Fruit fly (Drosophila melanogaster) whole organism, embryonic: ENCODE measurements around the gene CG15024.
A peak's percentile ranks its signal among the peaks of the same experiment; 100 is the strongest.

Source experiments
- Atf-2 ChIP-seq: fragments of 200-800 bp; sonication (Bioruptor generic); optimal IDR thresholded peaks from 2 replicates; lab custom pipeline; 2016; ENCODE audit warnings: missing biosample characterization, missing genetic modification characterization
- BtbVII ChIP-seq: fragments of 200-800 bp; sonication (Bioruptor generic); optimal IDR thresholded peaks from 3 replicates; lab custom pipeline; 2017; ENCODE audit warnings: missing biosample characterization, mild to moderate bottlenecking, missing genetic modification characterization
- CG12299 ChIP-seq: fragments of 200-800 bp; sonication (Bioruptor generic); optimal IDR thresholded peaks from 2 replicates; lab custom pipeline; 2018; ENCODE audit warnings: missing biosample characterization, mild to moderate bottlenecking, missing genetic modification characterization
- CG13624 ChIP-seq: fragments of 200-800 bp; sonication (Bioruptor generic); optimal IDR thresholded peaks from 2 replicates; lab custom pipeline; 2016; ENCODE audit warnings: missing biosample characterization, missing genetic modification characterization
- CG15514 ChIP-seq: fragments of 200-800 bp; sonication (Bioruptor generic); optimal IDR thresholded peaks from 3 replicates; lab custom pipeline; 2017; ENCODE audit warnings: missing biosample characterization, missing genetic modification characterization, mild to moderate bottlenecking, moderate library complexity, missing genetic modification reagents
- CG17361 ChIP-seq: fragments of 200-800 bp; sonication (Bioruptor generic); IDR thresholded peaks from 3 replicates; pipeline ENCODE4 v1.3.6; 2022; ENCODE audit warnings: missing biosample characterization, missing genetic modification characterization
- CG2129 ChIP-seq: fragments of 200-800 bp; sonication (Bioruptor generic); IDR thresholded peaks from 2 replicates; pipeline ENCODE4 v1.3.6; 2022; ENCODE audit warnings: missing biosample characterization, missing genetic modification characterization; ENCODE audit not compliant: partially characterized antibody
- CG2678 ChIP-seq: fragments of 200-800 bp; sonication (Bioruptor generic); optimal IDR thresholded peaks from 3 replicates; lab custom pipeline; 2019; ENCODE audit warnings: missing biosample characterization, mild to moderate bottlenecking, missing genetic modification characterization, moderate library complexity
- CG30431 ChIP-seq: fragments of 200-800 bp; sonication (Bioruptor generic); optimal IDR thresholded peaks from 2 replicates; lab custom pipeline; 2017; ENCODE audit warnings: missing biosample characterization, missing genetic modification characterization
- CG32532 ChIP-seq: fragments of 200-800 bp; sonication (Bioruptor generic); IDR thresholded peaks from 2 replicates; pipeline ENCODE4 v1.3.6; 2022; ENCODE audit warnings: missing biosample characterization, missing genetic modification characterization
- CG3281 ChIP-seq: fragments of 200-800 bp; sonication (Bioruptor generic); optimal IDR thresholded peaks from 3 replicates; lab custom pipeline; 2017; ENCODE audit warnings: missing biosample characterization, mild to moderate bottlenecking, missing genetic modification characterization
- CG33213 ChIP-seq: fragments of 200-800 bp; sonication (Bioruptor generic); optimal IDR thresholded peaks from 3 replicates; lab custom pipeline; 2016; ENCODE audit warnings: missing biosample characterization, missing genetic modification characterization
- CG34376 ChIP-seq: fragments of 200-800 bp; sonication (Bioruptor generic); optimal IDR thresholded peaks from 2 replicates; lab custom pipeline; 2018; ENCODE audit warnings: missing biosample characterization, mild to moderate bottlenecking, missing genetic modification characterization
- CG3838 ChIP-seq: fragments of 200-800 bp; sonication (Bioruptor generic); optimal IDR thresholded peaks from 3 replicates; lab custom pipeline; 2016; ENCODE audit warnings: missing biosample characterization, missing genetic modification characterization
- CG4730 ChIP-seq: fragments of 200-800 bp; sonication (Bioruptor generic); IDR thresholded peaks from 2 replicates; pipeline ENCODE4 v1.3.6; 2022; ENCODE audit warnings: missing biosample characterization, missing genetic modification characterization
- CG7271 ChIP-seq: fragments of 200-800 bp; sonication (Bioruptor generic); optimal IDR thresholded peaks from 2 replicates; lab custom pipeline; 2018; ENCODE audit warnings: missing biosample characterization, mild to moderate bottlenecking, missing genetic modification characterization, moderate library complexity
- CG7745 ChIP-seq: fragments of 200-800 bp; sonication (Bioruptor generic); optimal IDR thresholded peaks from 2 replicates; lab custom pipeline; 2018; ENCODE audit warnings: missing biosample characterization, mild to moderate bottlenecking, missing genetic modification characterization, moderate library complexity
- CG8290 ChIP-seq, 3 experiments: fragments of 200-800 bp; sonication (Bioruptor generic); optimal IDR thresholded peaks; 2 replicates each; lab custom pipeline; 2016 to 2019; ENCODE audit warnings: missing biosample characterization in 3 of 3, missing genetic modification characterization in 3 of 3, mild to moderate bottlenecking in 2 of 3, moderate library complexity in 1 of 3
- CG9876 ChIP-seq: fragments of 200-800 bp; sonication (Bioruptor generic); optimal IDR thresholded peaks from 2 replicates; lab custom pipeline; 2016; ENCODE audit warnings: missing biosample characterization, missing genetic modification characterization
- Dbx ChIP-seq: fragments of 200-800 bp; sonication (Bioruptor generic); IDR thresholded peaks from 3 replicates; pipeline ENCODE4 v1.3.6; 2022; ENCODE audit warnings: missing biosample characterization, missing genetic modification characterization
- Dek ChIP-seq: fragments of 200-800 bp; sonication (Bioruptor generic); optimal IDR thresholded peaks from 3 replicates; lab custom pipeline; 2019; ENCODE audit warnings: missing biosample characterization, mild to moderate bottlenecking, missing genetic modification characterization, moderate library complexity
- Dip3 ChIP-seq: fragments of 200-800 bp; sonication (Bioruptor generic); optimal IDR thresholded peaks from 3 replicates; lab custom pipeline; 2016; ENCODE audit warnings: missing biosample characterization, missing genetic modification characterization
- Doc2 ChIP-seq: fragments of 200-800 bp; sonication (Bioruptor generic); IDR thresholded peaks from 2 replicates; pipeline ENCODE4 v1.3.6; 2022; ENCODE audit warnings: missing biosample characterization, missing genetic modification characterization
- Drgx ChIP-seq: fragments of 200-800 bp; sonication (Bioruptor generic); IDR thresholded peaks from 2 replicates; pipeline ENCODE4 v1.3.6; 2022; ENCODE audit warnings: missing biosample characterization, missing genetic modification characterization
- Hey ChIP-seq: fragments of 200-800 bp; sonication (Bioruptor generic); optimal IDR thresholded peaks from 3 replicates; lab custom pipeline; 2018; ENCODE audit warnings: missing biosample characterization, mild to moderate bottlenecking, missing genetic modification characterization
- Nf-YB ChIP-seq: fragments of 200-800 bp; sonication (Bioruptor generic); optimal IDR thresholded peaks from 3 replicates; lab custom pipeline; 2019; ENCODE audit warnings: missing biosample characterization, mild to moderate bottlenecking, missing genetic modification characterization, moderate library complexity
- Opbp ChIP-seq: fragments of 200-800 bp; sonication (Bioruptor generic); IDR thresholded peaks from 3 replicates; pipeline ENCODE4 v1.3.6; 2022; ENCODE audit warnings: missing biosample characterization, missing genetic modification characterization; ENCODE audit not compliant: partially characterized antibody
- Pdp1 ChIP-seq, 2 experiments: fragments of 200-800 bp; sonication (Bioruptor generic); optimal IDR thresholded peaks; 3 replicates each; lab custom pipeline; 2016; ENCODE audit warnings: missing biosample characterization in 2 of 2, missing genetic modification characterization in 2 of 2, mild to moderate bottlenecking in 1 of 2, moderate library complexity in 1 of 2
- Poxn ChIP-seq: fragments of 200-800 bp; sonication (Bioruptor generic); IDR thresholded peaks from 2 replicates; pipeline ENCODE4 v1.3.6; 2022; ENCODE audit warnings: missing biosample characterization, missing genetic modification characterization
- Six4 ChIP-seq: fragments of 200-800 bp; sonication (Bioruptor generic); optimal IDR thresholded peaks from 2 replicates; lab custom pipeline; 2016; ENCODE audit warnings: missing biosample characterization, missing genetic modification characterization
- Sox100B ChIP-seq: fragments of 200-800 bp; sonication (Bioruptor generic); optimal IDR thresholded peaks from 3 replicates; lab custom pipeline; 2018; ENCODE audit warnings: missing biosample characterization, mild to moderate bottlenecking, missing genetic modification characterization
- TFAM ChIP-seq: fragments of 200-800 bp; sonication (Bioruptor generic); optimal IDR thresholded peaks from 2 replicates; lab custom pipeline; 2017; ENCODE audit warnings: missing biosample characterization, missing genetic modification characterization, inconsistent platforms
- YL-1 ChIP-seq: fragments of 200-800 bp; sonication (Bioruptor generic); optimal IDR thresholded peaks from 3 replicates; lab custom pipeline; 2017; ENCODE audit warnings: missing biosample characterization, mild to moderate bottlenecking, missing genetic modification characterization
- bsh ChIP-seq, 2 experiments: fragments of 200-800 bp; sonication (Bioruptor generic); optimal IDR thresholded peaks; 2 replicates each; lab custom pipeline; 2017 to 2018; ENCODE audit warnings: mild to moderate bottlenecking in 2 of 2, missing biosample characterization in 2 of 2, missing genetic modification characterization in 2 of 2, moderate library complexity in 1 of 2
- chinmo ChIP-seq: fragments of 200-800 bp; sonication (Bioruptor generic); IDR thresholded peaks from 4 replicates; pipeline ENCODE4 v1.3.6; 2022; ENCODE audit warnings: missing biosample characterization, missing genetic modification characterization; ENCODE audit not compliant: partially characterized antibody
- ftz-f1 ChIP-seq: fragments of 200-800 bp; sonication (Bioruptor generic); optimal IDR thresholded peaks from 2 replicates; lab custom pipeline; 2016; ENCODE audit warnings: missing biosample characterization, missing genetic modification characterization
- lmd ChIP-seq: fragments of 200-800 bp; sonication (Bioruptor generic); IDR thresholded peaks from 2 replicates; pipeline ENCODE4 v1.3.6; 2022; ENCODE audit warnings: missing biosample characterization, missing genetic modification characterization
- nerfin-1 ChIP-seq: fragments of 200-800 bp; sonication (Bioruptor generic); optimal IDR thresholded peaks from 3 replicates; lab custom pipeline; 2019; ENCODE audit warnings: missing biosample characterization, mild to moderate bottlenecking, missing genetic modification characterization, moderate library complexity
- p53 ChIP-seq: fragments of 200-800 bp; sonication (Bioruptor generic); optimal IDR thresholded peaks from 2 replicates; lab custom pipeline; 2016; ENCODE audit warnings: missing biosample characterization, missing genetic modification characterization
- phol ChIP-seq: fragments of 200-800 bp; sonication (Bioruptor generic); optimal IDR thresholded peaks from 3 replicates; lab custom pipeline; 2018; ENCODE audit warnings: missing biosample characterization, mild to moderate bottlenecking, missing genetic modification characterization, moderate library complexity
- psq ChIP-seq: fragments of 200-800 bp; sonication (Bioruptor generic); optimal IDR thresholded peaks from 2 replicates; lab custom pipeline; 2017; ENCODE audit warnings: missing biosample characterization, missing genetic modification characterization
- ranshi ChIP-seq: fragments of 200-800 bp; sonication (Bioruptor generic); IDR thresholded peaks from 2 replicates; pipeline ENCODE4 v1.3.6; 2022; ENCODE audit warnings: missing biosample characterization, missing genetic modification characterization
- sens ChIP-seq: fragments of 200-800 bp; sonication (Bioruptor generic); peaks from one replicate; lab custom pipeline; 2016; ENCODE audit warnings: missing biosample characterization, missing genetic modification characterization
- seq ChIP-seq: fragments of 200-800 bp; sonication (Bioruptor generic); IDR thresholded peaks from 2 replicates; pipeline ENCODE4 v1.3.6; 2022; ENCODE audit warnings: missing biosample characterization, missing genetic modification characterization
- sna ChIP-seq: fragments of 200-800 bp; sonication (Bioruptor generic); IDR thresholded peaks from 2 replicates; pipeline ENCODE4 v1.3.6; 2022; ENCODE audit warnings: missing biosample characterization, missing genetic modification characterization; ENCODE audit not compliant: partially characterized antibody
- tx ChIP-seq: fragments of 200-800 bp; sonication (Bioruptor generic); optimal IDR thresholded peaks from 2 replicates; lab custom pipeline; 2016; ENCODE audit warnings: missing biosample characterization, missing genetic modification characterization
- unc-4 ChIP-seq: fragments of 200-800 bp; sonication (Bioruptor generic); IDR thresholded peaks from 2 replicates; pipeline ENCODE4 v1.3.6; 2022; ENCODE audit warnings: missing biosample characterization, missing genetic modification characterization; ENCODE audit not compliant: partially characterized antibody
- vvl ChIP-seq: fragments of 200-800 bp; sonication (Bioruptor generic); IDR thresholded peaks from 2 replicates; pipeline ENCODE4 v1.3.6; 2022; ENCODE audit warnings: missing biosample characterization, missing genetic modification characterization

The CG15024 gene

dm6 chr3L:4414579-4414978, 49.0 kb downstream of the CG15024 start:
- no peak for TF ChIP-seq CG3281 (GFP tag; lab: Kevin White, UChicago)
- peak in 1 of 2 experiments; percentile 30 for TF ChIP-seq Pdp1 (GFP tag; optimal IDR thresholded peaks at IDR 0.05; lab: Kevin White, UChicago)
- TF ChIP-seq sens (GFP tag; lab: Kevin White, UChicago) = peak; percentile 40
- no peak for TF ChIP-seq CG8290 (GFP tag; optimal IDR thresholded peaks at IDR 0.05; lab: Kevin White, UChicago)
- peak in 1 of 2 experiments; percentile 7 for TF ChIP-seq CG8290 (tag; optimal IDR thresholded peaks at IDR 0.05; lab: Kevin White, UChicago)

- TF ChIP-seq CG7745 (tag; lab: Kevin White, UChicago) (no peak), Six4 (no peak), Poxn (GFP tag; lab: Robert Waterston, UW) (no peak), Opbp (GFP tag; lab: Robert Waterston, UW) (no peak), psq (GFP tag; lab: Kevin White, UChicago) (no peak), tx (GFP tag; lab: Kevin White, UChicago) (no peak), CG13624 (GFP tag; lab: Kevin White, UChicago) (no peak), CG17361 (GFP tag; lab: Robert Waterston, UW) (no peak), Nf-YB (GFP tag; lab: Kevin White, UChicago) (no peak), Dek (tag; lab: Kevin White, UChicago) (no peak), CG4730 (GFP tag; lab: Robert Waterston, UW) (no peak), CG15514 (GFP tag; lab: Kevin White, UChicago) (no peak), CG32532 (GFP tag; lab: Robert Waterston, UW) (peak; percentile 50), CG2129 (GFP tag; lab: Robert Waterston, UW) (no peak), nerfin-1 (tag; lab: Kevin White, UChicago) (no peak), unc-4 (peak; percentile 52), CG7271 (tag; lab: Kevin White, UChicago) (no peak), CG2678 (no peak), Sox100B (GFP tag; lab: Kevin White, UChicago) (no peak), Drgx (GFP tag; lab: Robert Waterston, UW) (peak; percentile 56), chinmo (GFP tag; lab: Robert Waterston, UW) (peak; percentile 98), CG9876 (GFP tag; lab: Kevin White, UChicago) (no peak), CG12299 (no peak), p53 (GFP tag; lab: Kevin White, UChicago) (no peak), seq (GFP tag; lab: Robert Waterston, UW) (no peak), BtbVII (peak; percentile 11), sna (GFP tag; lab: Robert Waterston, UW) (peak; percentile 55; the same call in 1 of the 2 replicates), CG33213 (GFP tag; lab: Kevin White, UChicago) (no peak), TFAM (GFP tag; lab: Kevin White, UChicago) (no peak), Hey (tag; lab: Kevin White, UChicago) (no peak), phol (tag; lab: Kevin White, UChicago) (no peak), YL-1 (no peak), CG3838 (GFP tag; lab: Kevin White, UChicago) (no peak), Dip3 (GFP tag; lab: Kevin White, UChicago) (no peak), CG34376 (GFP tag; lab: Kevin White, UChicago) (peak; percentile 91), ftz-f1 (peak; percentile 50), Atf-2 (GFP tag; lab: Kevin White, UChicago) (no peak), lmd (GFP tag; lab: Robert Waterston, UW) (no peak; the same call in 1 of the 2 replicates), ranshi (GFP tag; lab: Robert Waterston, UW) (0 out of 2 replicates have a peak, but pooled peaks have one; percentile 28), Doc2 (GFP tag; lab: Robert Waterston, UW) (no peak), bsh (GFP tag; optimal IDR thresholded peaks at IDR 0.05; lab: Kevin White, UChicago) (no peak), Dbx (GFP tag; lab: Robert Waterston, UW) (peak; percentile 51; the same call in 1 of the 3 replicates), vvl (GFP tag; lab: Robert Waterston, UW) (no peak; the same call in 1 of the 2 replicates), CG30431 (GFP tag; lab: Kevin White, UChicago) (no peak)
Measured at dm6 chr3L:4413800-4414446, 49.7 kb downstream of the CG15024 start.
